Fruit fly (Drosophila melanogaster) whole organism, embryonic: Measurements from ENCODE around the gene CG11726.

Experiments
- Atf-2 ChIP-seq: fragments of 200-800 bp; sonication (Bioruptor generic); optimal IDR thresholded peaks from 2 replicates; lab custom pipeline; 2016; ENCODE audit warnings: missing biosample characterization, missing genetic modification characterization
- Awh ChIP-seq: fragments of 200-800 bp; sonication (Bioruptor generic); IDR thresholded peaks from 2 replicates; pipeline ENCODE4, ENCODE4 v1.3.6; 2022; ENCODE audit warnings: missing biosample characterization, missing genetic modification characterization
- Bdp1 ChIP-seq: fragments of 200-800 bp; sonication (Bioruptor generic); optimal IDR thresholded peaks from 3 replicates; lab custom pipeline; 2016; ENCODE audit warnings: missing biosample characterization, missing genetic modification characterization
- Bgb ChIP-seq: fragments of 200-800 bp; sonication (Bioruptor generic); IDR thresholded peaks from 2 replicates; pipeline ENCODE4 v1.3.6; 2022; ENCODE audit warnings: missing biosample characterization, missing genetic modification characterization; ENCODE audit not compliant: partially characterized antibody
- C15 ChIP-seq: fragments of 200-800 bp; sonication (Bioruptor generic); IDR thresholded peaks from 3 replicates; pipeline ENCODE4 v1.3.6; 2022; ENCODE audit warnings: missing biosample characterization, missing genetic modification characterization
- CG10267 ChIP-seq: fragments of 200-800 bp; sonication (Bioruptor generic); optimal IDR thresholded peaks from 2 replicates; lab custom pipeline; 2018; ENCODE audit warnings: missing biosample characterization, mild to moderate bottlenecking, missing genetic modification characterization, moderate library complexity
- CG11093 ChIP-seq: fragments of 200-800 bp; sonication (Bioruptor generic); IDR thresholded peaks from 3 replicates; pipeline ENCODE4 v1.3.6; 2022; ENCODE audit warnings: missing biosample characterization, missing genetic modification characterization
- CG11456 ChIP-seq: fragments of 200-800 bp; sonication (Bioruptor generic); IDR thresholded peaks from 3 replicates; pipeline ENCODE4 v1.3.6; 2022; ENCODE audit warnings: missing biosample characterization, missing genetic modification characterization
- CG11504 ChIP-seq: fragments of 200-800 bp; sonication (Bioruptor generic); optimal IDR thresholded peaks from 3 replicates; lab custom pipeline; 2019; ENCODE audit warnings: missing biosample characterization, mild to moderate bottlenecking, missing genetic modification characterization, moderate library complexity
- CG14710 ChIP-seq: fragments of 200-800 bp; sonication (Bioruptor generic); optimal IDR thresholded peaks from 3 replicates; lab custom pipeline; 2019; ENCODE audit warnings: missing biosample characterization, mild to moderate bottlenecking, missing genetic modification characterization, moderate library complexity
- CG15011 ChIP-seq: fragments of 200-800 bp; sonication (Bioruptor generic); optimal IDR thresholded peaks from 3 replicates; lab custom pipeline; 2018; ENCODE audit warnings: missing biosample characterization, mild to moderate bottlenecking, missing genetic modification characterization
- CG15073 ChIP-seq: fragments of 200-800 bp; sonication (Bioruptor generic); optimal IDR thresholded peaks from 2 replicates; lab custom pipeline; 2016; ENCODE audit warnings: missing biosample characterization, missing genetic modification characterization
- CG15269 ChIP-seq: fragments of 200-800 bp; sonication (Bioruptor generic); optimal IDR thresholded peaks from 2 replicates; lab custom pipeline; 2018; ENCODE audit warnings: missing biosample characterization, mild to moderate bottlenecking, missing genetic modification characterization, moderate library complexity
- CG16813 ChIP-seq: fragments of 200-800 bp; sonication (Bioruptor generic); IDR thresholded peaks from 3 replicates; pipeline ENCODE4 v1.3.6; 2022; ENCODE audit warnings: missing biosample characterization, missing genetic modification characterization; ENCODE audit not compliant: partially characterized antibody
- CG18764 ChIP-seq: fragments of 200-800 bp; sonication (Bioruptor generic); optimal IDR thresholded peaks from 3 replicates; lab custom pipeline; 2016; ENCODE audit warnings: missing biosample characterization, missing genetic modification characterization
- CG2712 ChIP-seq: fragments of 200-800 bp; optimal IDR thresholded peaks from 3 replicates; lab custom pipeline; 2019; ENCODE audit warnings: missing biosample characterization, mild to moderate bottlenecking, missing genetic modification characterization, moderate library complexity
- CG30431 ChIP-seq: fragments of 200-800 bp; sonication (Bioruptor generic); optimal IDR thresholded peaks from 2 replicates; lab custom pipeline; 2017; ENCODE audit warnings: missing biosample characterization, missing genetic modification characterization
- CG7987 ChIP-seq: fragments of 200-800 bp; sonication (Bioruptor generic); optimal IDR thresholded peaks from 2 replicates; lab custom pipeline; 2018; ENCODE audit warnings: missing biosample characterization, mild to moderate bottlenecking, missing genetic modification characterization, moderate library complexity
- CG8089 ChIP-seq: fragments of 200-800 bp; sonication (Bioruptor generic); optimal IDR thresholded peaks from 3 replicates; lab custom pipeline; 2016; ENCODE audit warnings: missing biosample characterization, missing genetic modification characterization
- Deaf1 ChIP-seq: fragments of 200-800 bp; optimal IDR thresholded peaks from 3 replicates; lab custom pipeline; 2019; ENCODE audit warnings: missing biosample characterization, mild to moderate bottlenecking, missing genetic modification characterization, moderate library complexity
- Dip3 ChIP-seq: fragments of 200-800 bp; sonication (Bioruptor generic); optimal IDR thresholded peaks from 3 replicates; lab custom pipeline; 2016; ENCODE audit warnings: missing biosample characterization, missing genetic modification characterization
- Elba2 ChIP-seq: fragments of 200-800 bp; sonication (Bioruptor generic); optimal IDR thresholded peaks from 3 replicates; lab custom pipeline; 2016; ENCODE audit warnings: missing biosample characterization, missing genetic modification characterization
- Gsc ChIP-seq: fragments of 200-800 bp; sonication (Bioruptor generic); IDR thresholded peaks from 2 replicates; pipeline ENCODE4 v1.3.6; 2022; ENCODE audit warnings: missing biosample characterization, missing genetic modification characterization
- Hmx ChIP-seq: fragments of 200-800 bp; sonication (Bioruptor generic); optimal IDR thresholded peaks from 2 replicates; lab custom pipeline; 2016; ENCODE audit warnings: missing biosample characterization, missing genetic modification characterization
- MBD-R2 ChIP-seq: fragments of 200-800 bp; sonication (Bioruptor generic); IDR thresholded peaks from 2 replicates; pipeline ENCODE4 v1.3.6; 2022; ENCODE audit warnings: missing biosample characterization, missing genetic modification characterization
- NFAT ChIP-seq: fragments of 200-800 bp; sonication (Bioruptor generic); IDR thresholded peaks from 2 replicates; pipeline ENCODE4 v1.3.6; 2022; ENCODE audit warnings: missing biosample characterization, missing genetic modification characterization
- Opbp ChIP-seq: fragments of 200-800 bp; sonication (Bioruptor generic); IDR thresholded peaks from 3 replicates; pipeline ENCODE4 v1.3.6; 2022; ENCODE audit warnings: missing biosample characterization, missing genetic modification characterization; ENCODE audit not compliant: partially characterized antibody
- Trl ChIP-seq, 3 experiments: fragments of >200 bp in 2 of 3; fragments of 200-800 bp in 1 of 3; sonication (Bioruptor generic) in 1 of 3; optimal IDR thresholded peaks; 2 replicates in 1 of 3; 3 replicates in 2 of 3; lab custom pipeline; 2016 to 2017; ENCODE audit warnings: missing biosample characterization in 1 of 3, missing genetic modification characterization in 1 of 3
- ara ChIP-seq: fragments of 200-800 bp; sonication (Bioruptor generic); IDR thresholded peaks from 2 replicates; pipeline ENCODE4 v1.3.6; 2022; ENCODE audit warnings: missing biosample characterization, missing genetic modification characterization
- ato ChIP-seq: fragments of 200-800 bp; sonication (Bioruptor generic); IDR thresholded peaks from 2 replicates; pipeline ENCODE4 v1.3.6; 2022; ENCODE audit warnings: missing biosample characterization, missing genetic modification characterization; ENCODE audit not compliant: partially characterized antibody
- az2 ChIP-seq: fragments of 200-800 bp; sonication (Bioruptor generic); optimal IDR thresholded peaks from 3 replicates; lab custom pipeline; 2016; ENCODE audit warnings: missing biosample characterization, missing genetic modification characterization
- cas ChIP-seq: fragments of 200-800 bp; sonication (Bioruptor generic); IDR thresholded peaks from 2 replicates; pipeline ENCODE4 v1.3.6; 2022; ENCODE audit warnings: missing biosample characterization, missing genetic modification characterization
- cg ChIP-seq: fragments of 200-800 bp; sonication (Bioruptor generic); optimal IDR thresholded peaks from 3 replicates; lab custom pipeline; 2019; ENCODE audit warnings: missing biosample characterization, mild to moderate bottlenecking, missing genetic modification characterization, moderate library complexity
- chm ChIP-seq: fragments of 200-800 bp; sonication (Bioruptor generic); IDR thresholded peaks from 2 replicates; pipeline ENCODE4 v1.3.6; 2022; ENCODE audit warnings: missing biosample characterization, missing genetic modification characterization
- ci ChIP-seq: fragments of 200-800 bp; sonication (Bioruptor generic); IDR thresholded peaks from 3 replicates; pipeline ENCODE4 v1.3.6; 2022; ENCODE audit warnings: missing biosample characterization, missing genetic modification characterization
- crp ChIP-seq, 2 experiments: fragments of 200-800 bp; sonication (Bioruptor generic); optimal IDR thresholded peaks; 2 replicates in 1 of 2; 3 replicates in 1 of 2; lab custom pipeline; 2017; ENCODE audit warnings: missing biosample characterization in 2 of 2, missing genetic modification characterization in 2 of 2, mild to moderate bottlenecking in 1 of 2, moderate library complexity in 1 of 2
- dm ChIP-seq: fragments of 200-800 bp; sonication (Bioruptor generic); optimal IDR thresholded peaks from 3 replicates; lab custom pipeline; 2016; ENCODE audit warnings: missing biosample characterization, missing genetic modification characterization
- gsb-n ChIP-seq: fragments of 200-800 bp; sonication (Bioruptor generic); optimal IDR thresholded peaks from 3 replicates; lab custom pipeline; 2018; ENCODE audit warnings: missing biosample characterization, mild to moderate bottlenecking, missing genetic modification characterization
- kni ChIP-seq: fragments of 200-800 bp; sonication (Bioruptor generic); optimal IDR thresholded peaks from 3 replicates; lab custom pipeline; 2017; ENCODE audit warnings: mild to moderate bottlenecking, missing biosample characterization, missing genetic modification reagents, missing genetic modification characterization
- maf-S ChIP-seq: fragments of 200-800 bp; sonication (Bioruptor generic); optimal IDR thresholded peaks from 2 replicates; lab custom pipeline; 2016; ENCODE audit warnings: missing biosample characterization, missing genetic modification characterization
- nau ChIP-seq: fragments of 200-800 bp; sonication (Bioruptor generic); optimal IDR thresholded peaks from 3 replicates; lab custom pipeline; 2017; ENCODE audit warnings: missing biosample characterization, mild to moderate bottlenecking, missing genetic modification characterization, missing genetic modification reagents
- repo ChIP-seq: fragments of 200-800 bp; sonication (Bioruptor generic); optimal IDR thresholded peaks from 2 replicates; lab custom pipeline; 2016; ENCODE audit warnings: missing biosample characterization, missing genetic modification characterization
- run ChIP-seq: fragments of 200-800 bp; sonication (Bioruptor generic); optimal IDR thresholded peaks from 3 replicates; lab custom pipeline; 2018; ENCODE audit warnings: missing biosample characterization, mild to moderate bottlenecking, missing genetic modification characterization
- slbo ChIP-seq: fragments of 200-800 bp; sonication (Bioruptor generic); IDR thresholded peaks from 2 replicates; pipeline ENCODE4 v1.3.6; 2022; ENCODE audit warnings: missing biosample characterization, missing genetic modification characterization
- sqz ChIP-seq: fragments of 200-800 bp; sonication (Bioruptor generic); optimal IDR thresholded peaks from 3 replicates; lab custom pipeline; 2018; ENCODE audit warnings: missing biosample characterization, mild to moderate bottlenecking, missing genetic modification characterization
- wor ChIP-seq: fragments of 200-800 bp; sonication (Bioruptor generic); IDR thresholded peaks from 2 replicates; pipeline ENCODE4 v1.3.6; 2022; ENCODE audit warnings: missing biosample characterization, missing genetic modification characterization
- z ChIP-seq: fragments of 200-800 bp; sonication (Bioruptor generic); IDR thresholded peaks from 3 replicates; pipeline ENCODE4 v1.3.6; 2022; ENCODE audit warnings: missing biosample characterization, missing genetic modification characterization
- zen2 ChIP-seq: fragments of 200-800 bp; sonication (Bioruptor generic); IDR thresholded peaks from 3 replicates; pipeline ENCODE4 v1.3.6; 2022; ENCODE audit warnings: missing biosample characterization, missing genetic modification characterization; ENCODE audit not compliant: partially characterized antibody

Gene CG11726

DNA sequence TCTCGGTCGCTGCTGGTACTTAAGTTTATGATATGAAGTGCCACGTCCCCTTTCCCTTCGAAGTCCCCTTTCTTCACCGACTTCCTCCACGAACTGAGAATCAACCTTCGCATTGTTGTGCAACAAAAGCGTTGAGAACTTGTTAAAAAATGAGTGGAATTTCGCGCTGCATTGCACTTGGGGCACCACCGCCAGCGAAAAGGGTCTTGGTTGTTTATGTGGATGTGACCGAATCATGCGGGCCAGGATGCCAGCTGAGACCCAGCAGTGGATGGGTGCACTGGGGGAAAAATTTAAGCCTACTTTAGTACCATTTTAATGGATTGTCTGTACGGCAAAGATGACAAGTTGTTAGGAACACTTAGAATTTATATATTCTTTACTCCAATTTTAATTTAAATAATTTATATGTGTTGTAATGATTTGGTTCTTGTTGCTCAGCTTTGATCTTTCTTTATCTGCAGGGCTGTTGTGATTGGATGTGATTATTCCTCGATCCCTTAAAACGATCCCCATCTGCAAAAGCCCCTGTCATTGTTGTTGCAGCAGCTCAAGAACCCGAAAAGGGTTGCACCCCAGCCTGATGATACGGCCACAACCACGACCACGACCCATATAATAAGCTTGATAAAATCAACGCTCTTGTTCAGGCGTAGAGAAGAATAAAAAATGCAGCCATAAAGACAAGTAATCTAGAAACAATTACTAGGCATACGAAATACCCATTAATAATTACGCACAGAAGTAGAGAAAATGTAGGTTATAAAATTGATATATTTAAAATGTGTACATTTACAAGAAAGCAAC lies 12.3 kb upstream of the CG11726 start (continued):
- TF ChIP-seq Gsc (no peak), kni (GFP tag; lab: Kevin White, UChicago) (no peak), Deaf1 (tag; lab: Kevin White, UChicago) (no peak), C15 (GFP tag; lab: Robert Waterston, UW) (no peak), Awh (peak; percentile 13; the same call in 1 of the 2 replicates), ato (no peak), nau (GFP tag; lab: Kevin White, UChicago) (no peak), CG18764 (GFP tag; lab: Kevin White, UChicago) (no peak), NFAT (GFP tag; lab: Robert Waterston, UW) (no peak), Dip3 (no peak), zen2 (GFP tag; lab: Robert Waterston, UW) (no peak), CG14710 (tag; lab: Kevin White, UChicago) (no peak), crp (GFP tag; optimal IDR thresholded peaks at IDR 0.05; lab: Kevin White, UChicago) (no peak), CG7987 (GFP tag; lab: Kevin White, UChicago) (no peak), Hmx (GFP tag; lab: Kevin White, UChicago) (no peak), MBD-R2 (GFP tag; lab: Robert Waterston, UW) (no peak), wor (GFP tag; lab: Robert Waterston, UW) (no peak), CG10267 (tag; lab: Kevin White, UChicago) (no peak), dm (no peak), z (no peak), gsb-n (tag; lab: Kevin White, UChicago) (peak; percentile 1), Atf-2 (GFP tag; lab: Kevin White, UChicago) (no peak), cas (GFP tag; lab: Robert Waterston, UW) (no peak), run (tag; lab: Kevin White, UChicago) (no peak), Trl (optimal IDR thresholded peaks at IDR 0.05; lab: Kevin White, UChicago) (no peak), Trl (GFP tag; optimal IDR thresholded peaks at IDR 0.05; lab: Kevin White, UChicago) (no peak), chm (GFP tag; lab: Robert Waterston, UW) (peak; percentile 33; the same call in 1 of the 2 replicates)

DNA sequence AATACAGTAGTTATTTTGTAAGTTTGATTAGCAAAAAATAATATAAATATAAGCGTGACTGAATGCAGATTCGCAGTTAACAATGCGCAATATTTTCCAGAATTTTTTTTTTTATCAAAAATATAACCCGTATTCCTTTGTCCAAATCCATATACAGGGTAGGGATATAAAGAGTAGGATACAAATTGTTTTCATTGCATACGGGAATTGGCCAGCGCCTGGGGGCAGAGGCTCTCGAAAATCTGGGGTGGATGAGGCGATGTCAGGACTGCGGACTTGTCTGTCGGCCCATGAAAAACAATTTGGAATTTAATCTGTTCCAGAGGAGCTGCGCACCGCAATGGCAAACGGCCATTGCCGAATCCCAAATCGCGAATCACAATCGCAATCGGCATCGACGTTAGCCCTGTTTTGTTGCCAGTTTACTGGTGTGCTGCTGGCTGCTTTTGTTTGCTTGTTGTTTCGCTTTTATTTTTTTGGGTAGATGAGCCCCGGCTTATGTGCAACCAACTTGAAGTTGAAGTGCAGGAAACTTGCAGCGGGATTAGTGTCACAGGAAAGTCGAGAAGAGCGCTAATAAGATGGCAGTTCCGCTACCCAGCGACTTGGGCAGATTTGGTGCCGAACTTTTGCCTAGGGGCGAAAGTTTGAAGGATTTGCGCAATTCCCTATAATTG lies 11.6 kb upstream of the CG11726 start:
- TF ChIP-seq Opbp (GFP tag; lab: Robert Waterston, UW) (no peak), CG15011 (no peak), ci (0 out of 3 replicates have a peak, but pooled peaks have one; percentile 12), ara (0 out of 2 replicates have a peak, but pooled peaks have one; percentile 36), repo (GFP tag; lab: Kevin White, UChicago) (no peak), CG15073 (GFP tag; lab: Kevin White, UChicago) (no peak), Bgb (GFP tag; lab: Robert Waterston, UW) (no peak), cg (GFP tag; lab: Kevin White, UChicago) (no peak), CG16813 (no peak), chm (GFP tag; lab: Robert Waterston, UW) (0 out of 2 replicates have a peak, but pooled peaks have one; percentile 24), CG11093 (GFP tag; lab: Robert Waterston, UW) (no peak), slbo (GFP tag; lab: Robert Waterston, UW) (peak; percentile 4; the same call in 1 of the 2 replicates), CG11504 (tag; lab: Kevin White, UChicago) (peak; percentile 5), az2 (GFP tag; lab: Kevin White, UChicago) (no peak), Elba2 (GFP tag; lab: Kevin White, UChicago) (no peak), maf-S (GFP tag; lab: Kevin White, UChicago) (no peak), CG2712 (no peak), Bdp1 (GFP tag; lab: Kevin White, UChicago) (no peak), sqz (GFP tag; lab: Kevin White, UChicago) (peak; percentile 27), CG15269 (tag; lab: Kevin White, UChicago) (no peak), CG11456 (GFP tag; lab: Robert Waterston, UW) (0 out of 3 replicates have a peak, but pooled peaks have one; percentile 52), CG8089 (no peak), CG30431 (GFP tag; lab: Kevin White, UChicago) (no peak)
